Worm (Caenorhabditis elegans) whole organism, late embryonic: ENCODE data around the gene gars-1.

Experiments used
- C38D4.7 ChIP-seq: fragments of 200-800 bp; sonication (Bioruptor generic); optimal IDR thresholded peaks from 2 replicates; lab custom pipeline; 2018; ENCODE audit warnings: mild to moderate bottlenecking, missing genetic modification characterization, moderate library complexity, missing compliant biosample characterization
- K02D7.2 ChIP-seq: sonication (generic microtip); optimal IDR thresholded peaks from 2 replicates; lab custom pipeline; 2017; ENCODE audit warnings: mild to moderate bottlenecking, missing genetic modification characterization, missing compliant biosample characterization
- K09A11.1 ChIP-seq: sonication (generic microtip); optimal IDR thresholded peaks from 2 replicates; lab custom pipeline; 2017; ENCODE audit warnings: antibody characterized with exemption, mild to moderate bottlenecking, missing genetic modification characterization, missing compliant biosample characterization; ENCODE audit not compliant: insufficient read depth
- T23F11.4 ChIP-seq: fragments of 200-800 bp; sonication (Bioruptor generic); optimal IDR thresholded peaks from 2 replicates; lab custom pipeline; 2018; ENCODE audit warnings: mild to moderate bottlenecking, missing genetic modification characterization, missing compliant biosample characterization
- Y22D7AL.16 ChIP-seq: sonication (generic microtip); optimal IDR thresholded peaks from 2 replicates; lab custom pipeline; 2016; ENCODE audit warnings: missing genetic modification characterization, missing compliant biosample characterization
- ceh-19 ChIP-seq: fragments of 200-800 bp; sonication (Bioruptor generic); optimal IDR thresholded peaks from 2 replicates; lab custom pipeline; 2018; ENCODE audit warnings: mild to moderate bottlenecking, missing genetic modification characterization, missing compliant biosample characterization
- ceh-24 ChIP-seq: sonication (generic microtip); optimal IDR thresholded peaks from 2 replicates; lab custom pipeline; 2016; ENCODE audit warnings: mild to moderate bottlenecking, missing genetic modification characterization, missing compliant biosample characterization
- ceh-30 ChIP-seq: fragments of 150-350 bp; optimal IDR thresholded peaks from 2 replicates; lab custom pipeline; 2014; ENCODE audit warnings: missing biosample characterization, missing genetic modification characterization
- ceh-45 ChIP-seq: fragments of 200-800 bp; sonication (Bioruptor generic); IDR thresholded peaks from 2 replicates; pipeline ENCODE4 v1.3.6; 2022; ENCODE audit warnings: missing genetic modification reagents, missing genetic modification characterization, missing compliant biosample characterization
- ceh-48 ChIP-seq: sonication (generic microtip); optimal IDR thresholded peaks from 2 replicates; lab custom pipeline; 2016; ENCODE audit warnings: missing genetic modification characterization, inconsistent platforms, missing compliant biosample characterization
- ceh-6 ChIP-seq: fragments of 200-800 bp; sonication (Bioruptor generic); optimal IDR thresholded peaks from 2 replicates; lab custom pipeline; 2018; ENCODE audit warnings: mild to moderate bottlenecking, missing genetic modification characterization, missing compliant biosample characterization
- ceh-9 ChIP-seq: sonication (generic microtip); optimal IDR thresholded peaks from 2 replicates; lab custom pipeline; 2016; ENCODE audit warnings: mild to moderate bottlenecking, missing genetic modification characterization, inconsistent platforms, missing compliant biosample characterization
- che-1 ChIP-seq: sonication (generic microtip); optimal IDR thresholded peaks from 2 replicates; lab custom pipeline; 2016; ENCODE audit warnings: mild to moderate bottlenecking, missing genetic modification characterization, missing compliant biosample characterization
- dmd-4 ChIP-seq: sonication (generic microtip); optimal IDR thresholded peaks from 2 replicates; lab custom pipeline; 2016; ENCODE audit warnings: borderline replicate concordance, missing genetic modification characterization, missing compliant biosample characterization
- dve-1 ChIP-seq: sonication (generic microtip); optimal IDR thresholded peaks from 2 replicates; lab custom pipeline; 2017; ENCODE audit warnings: antibody characterized with exemption, mild to moderate bottlenecking, missing genetic modification characterization, missing compliant biosample characterization
- elt-4 ChIP-seq: sonication (generic microtip); optimal IDR thresholded peaks from 2 replicates; lab custom pipeline; 2016; ENCODE audit warnings: missing genetic modification characterization, missing compliant biosample characterization
- ets-4 ChIP-seq: sonication (generic microtip); optimal IDR thresholded peaks from 2 replicates; lab custom pipeline; 2016; ENCODE audit warnings: missing genetic modification characterization, missing compliant biosample characterization
- fax-1 ChIP-seq: sonication (generic microtip); optimal IDR thresholded peaks from 2 replicates; lab custom pipeline; 2016; ENCODE audit warnings: missing genotype, missing genetic modification characterization, missing compliant biosample characterization
- fkh-6 ChIP-seq: sonication (generic microtip); optimal IDR thresholded peaks from 2 replicates; lab custom pipeline; 2016; ENCODE audit warnings: missing genetic modification characterization, missing compliant biosample characterization
- gmeb-2 ChIP-seq: sonication (generic microtip); optimal IDR thresholded peaks from 2 replicates; lab custom pipeline; 2016; ENCODE audit warnings: missing genetic modification characterization, inconsistent platforms, missing compliant biosample characterization
- hlh-13 ChIP-seq: fragments of 200-800 bp; sonication (Bioruptor generic); optimal IDR thresholded peaks from 2 replicates; lab custom pipeline; 2018; ENCODE audit warnings: mild to moderate bottlenecking, missing genetic modification characterization, missing compliant biosample characterization
- hlh-30 ChIP-seq: sonication (generic microtip); optimal IDR thresholded peaks from 2 replicates; lab custom pipeline; 2017; ENCODE audit warnings: antibody characterized with exemption, missing genetic modification characterization, missing compliant biosample characterization; ENCODE audit not compliant: insufficient read depth
- hlh-6 ChIP-seq: sonication (generic microtip); optimal IDR thresholded peaks from 2 replicates; lab custom pipeline; 2016; ENCODE audit warnings: missing genotype, missing genetic modification characterization, missing compliant biosample characterization
- hlh-8 ChIP-seq: sonication (generic microtip); optimal IDR thresholded peaks from 2 replicates; lab custom pipeline; 2016; ENCODE audit warnings: missing genotype, missing genetic modification characterization, missing compliant biosample characterization
- madf-2 ChIP-seq: sonication (generic microtip); optimal IDR thresholded peaks from 2 replicates; lab custom pipeline; 2017; ENCODE audit warnings: missing genetic modification characterization, missing compliant biosample characterization
- mec-3 ChIP-seq: sonication (generic microtip); optimal IDR thresholded peaks from 2 replicates; lab custom pipeline; 2016; ENCODE audit warnings: borderline replicate concordance, missing genetic modification characterization, missing compliant biosample characterization
- nhr-232 ChIP-seq: sonication (generic microtip); optimal IDR thresholded peaks from 2 replicates; lab custom pipeline; 2016; ENCODE audit warnings: missing genetic modification characterization, missing compliant biosample characterization
- npax-4 ChIP-seq: sonication (generic microtip); optimal IDR thresholded peaks from 2 replicates; lab custom pipeline; 2016; ENCODE audit warnings: missing genetic modification characterization, missing compliant biosample characterization
- pat-9 ChIP-seq: fragments of 200-800 bp; sonication (Bioruptor generic); optimal IDR thresholded peaks from 2 replicates; lab custom pipeline; 2018; ENCODE audit warnings: mild to moderate bottlenecking, missing genetic modification characterization, moderate library complexity, missing compliant biosample characterization
- pax-1 ChIP-seq: fragments of 150-350 bp; optimal IDR thresholded peaks from 2 replicates; lab custom pipeline; 2014; ENCODE audit warnings: missing biosample characterization, missing genetic modification characterization
- pha-2 ChIP-seq: sonication (generic microtip); optimal IDR thresholded peaks from 2 replicates; lab custom pipeline; 2017; ENCODE audit warnings: mild to moderate bottlenecking, missing genetic modification characterization, missing compliant biosample characterization
- pros-1 ChIP-seq: fragments of 150-350 bp; optimal IDR thresholded peaks from 2 replicates; lab custom pipeline; 2014; ENCODE audit warnings: missing biosample characterization, missing genetic modification reagents, missing genetic modification characterization
- rnt-1 ChIP-seq: sonication (generic microtip); optimal IDR thresholded peaks from 2 replicates; lab custom pipeline; 2016; ENCODE audit warnings: missing genetic modification characterization, missing compliant biosample characterization
- sdc-2 ChIP-seq: sonication (generic microtip); optimal IDR thresholded peaks from 2 replicates; lab custom pipeline; 2016; ENCODE audit warnings: missing genotype, missing genetic modification characterization, missing compliant biosample characterization
- sox-2 ChIP-seq: fragments of 200-800 bp; sonication (Bioruptor generic); IDR thresholded peaks from 2 replicates; pipeline ENCODE4 v1.3.6; 2022; ENCODE audit warnings: missing genetic modification reagents, missing genetic modification characterization, missing compliant biosample characterization
- sox-4 ChIP-seq: sonication (generic microtip); optimal IDR thresholded peaks from 2 replicates; lab custom pipeline; 2017; ENCODE audit warnings: mild to moderate bottlenecking, missing genetic modification characterization, inconsistent platforms, missing compliant biosample characterization
- tbx-7 ChIP-seq: sonication (generic microtip); optimal IDR thresholded peaks from 2 replicates; lab custom pipeline; 2016; ENCODE audit warnings: missing genotype, missing genetic modification characterization, missing compliant biosample characterization
- unc-3 ChIP-seq, 2 experiments: fragments of 200-800 bp in 1 of 2; sonication (Bioruptor generic) in 1 of 2; sonication (generic microtip) in 1 of 2; conservative IDR thresholded peaks in 1 of 2; optimal IDR thresholded peaks in 1 of 2; 2 replicates each; pipeline versions ENCODE4 v1.3.6 to Lab custom; 2016 to 2022; ENCODE audit warnings: missing compliant biosample characterization in 2 of 2, missing genetic modification characterization in 2 of 2, missing genetic modification reagents in 1 of 2
- unc-42 ChIP-seq: sonication (generic microtip); optimal IDR thresholded peaks from 2 replicates; lab custom pipeline; 2016; ENCODE audit warnings: missing genotype, missing genetic modification characterization, missing compliant biosample characterization
- unc-86 ChIP-seq: sonication (generic microtip); optimal IDR thresholded peaks from 2 replicates; lab custom pipeline; 2016; ENCODE audit warnings: missing genetic modification characterization, missing compliant biosample characterization
- ztf-16 ChIP-seq: sonication (generic microtip); optimal IDR thresholded peaks from 2 replicates; lab custom pipeline; 2017; ENCODE audit warnings: missing genetic modification characterization, missing compliant biosample characterization

Gene gars-1

DNA sequence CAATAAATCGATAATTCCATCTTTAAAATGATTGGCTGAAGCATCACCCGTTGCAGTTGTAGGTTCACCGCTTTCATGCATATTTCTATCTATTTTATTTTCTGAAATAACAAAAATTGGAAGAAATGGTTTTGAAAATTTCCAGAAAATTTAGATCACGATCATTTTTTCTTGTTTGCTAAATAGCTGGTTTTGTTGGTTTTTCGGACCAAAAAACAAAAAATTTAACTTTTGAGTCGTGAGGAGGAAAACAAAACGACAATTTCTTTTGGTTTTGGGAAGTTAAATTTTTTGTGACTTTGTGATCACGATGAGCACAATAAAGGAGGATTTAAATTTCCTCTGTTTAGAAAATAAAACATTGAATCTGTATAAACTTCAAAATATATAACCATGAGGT is 1.8 kb upstream of the gars-1 start, which contains the start of gene T10F2.2:
Gene T10F2.2 (minus strand): TSS at position 101 of the 400 bp plus-strand sequence.
- TF ChIP-seq K02D7.2 (no peak), madf-2 (tag; lab: Kevin White, UChicago) (no peak), gmeb-2 (tag; lab: Kevin White, UChicago) (no peak), mec-3 (no peak), pros-1 (no peak), pat-9 (tag; lab: Kevin White, UChicago) (no peak), ceh-9 (tag; lab: Kevin White, UChicago) (no peak), C38D4.7 (GFP tag; lab: Kevin White, UChicago) (no peak), sdc-2 (tag; lab: Kevin White, UChicago) (no peak), pax-1 (tag; lab: Kevin White, UChicago) (no peak), sox-4 (no peak), fkh-6 (tag; lab: Kevin White, UChicago) (no peak), ceh-45 (GFP tag; lab: Robert Waterston, UW) (no peak), hlh-13 (no peak), hlh-8 (tag; lab: Kevin White, UChicago) (no peak), tbx-7 (tag; lab: Kevin White, UChicago) (no peak)
- TF ChIP-seq, all 69 proteins: peak for 0

DNA sequence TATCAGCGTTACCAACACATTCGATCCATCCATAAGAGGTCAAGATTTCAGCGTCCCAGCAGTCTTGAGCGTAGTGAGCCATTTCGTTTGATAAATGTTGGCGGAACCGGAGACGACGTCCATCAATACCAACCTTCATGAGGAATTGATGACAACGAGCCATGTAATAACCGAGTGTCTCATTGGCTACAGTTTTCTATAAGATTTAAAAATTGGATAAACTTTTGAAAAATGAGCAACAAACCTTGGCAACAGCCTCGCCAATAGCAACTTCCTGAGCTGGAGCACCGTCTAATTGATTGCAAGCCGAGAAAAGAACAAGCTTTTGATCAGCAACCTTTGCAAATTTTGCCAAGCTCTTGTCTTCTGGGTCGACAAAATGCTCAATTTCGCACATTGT is 2.6 kb downstream of the gars-1 start:
- TF ChIP-seq sdc-2 (tag; lab: Kevin White, UChicago) (no peak), hlh-13 (no peak), elt-4 (no peak), rnt-1 (no peak), ceh-45 (GFP tag; lab: Robert Waterston, UW) (no peak), pha-2 (tag; lab: Kevin White, UChicago) (no peak), ztf-16 (tag; lab: Kevin White, UChicago) (no peak), K09A11.1 (tag; lab: Kevin White, UChicago) (no peak), unc-42 (tag; lab: Kevin White, UChicago) (no peak), dmd-4 (tag; lab: Kevin White, UChicago) (no peak), C38D4.7 (GFP tag; lab: Kevin White, UChicago) (no peak)

DNA sequence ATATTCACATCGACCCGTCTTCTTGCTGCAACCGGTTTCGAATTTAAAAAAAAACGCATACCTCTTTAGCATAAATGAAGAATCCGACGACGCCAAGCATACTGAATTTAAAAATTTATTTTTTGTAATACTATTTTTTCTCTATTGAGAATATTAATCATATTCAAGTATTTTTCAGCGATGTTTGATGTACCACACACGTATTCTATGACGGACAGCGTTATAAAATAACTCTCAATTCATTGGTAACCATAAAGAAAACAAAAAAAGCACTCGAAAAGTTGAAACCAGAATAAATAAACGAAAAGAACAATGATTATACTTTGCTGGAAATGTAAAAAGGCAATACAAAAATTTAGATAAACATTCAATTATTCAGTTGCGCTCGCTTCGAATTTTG is 3.9 kb downstream of the gars-1 start, which contains the start of gene T10F2.5:
Gene T10F2.5 (minus strand): TSS at position 101 of the 400 bp plus-strand sequence.
- TF ChIP-seq T23F11.4 (no peak), rnt-1 (no peak), sox-2 (GFP tag; lab: Robert Waterston, UW) (no peak), nhr-232 (tag; lab: Kevin White, UChicago) (no peak), ztf-16 (tag; lab: Kevin White, UChicago) (no peak), unc-3 (GFP tag; conservative IDR thresholded peaks at IDR 0.05; lab: Robert Waterston, UW) (no peak), unc-3 (tag; optimal IDR thresholded peaks at IDR 0.05; lab: Kevin White, UChicago) (no peak), hlh-6 (tag; lab: Kevin White, UChicago) (no peak), C38D4.7 (GFP tag; lab: Kevin White, UChicago) (no peak), tbx-7 (tag; lab: Kevin White, UChicago) (no peak), ceh-24 (no peak), hlh-8 (tag; lab: Kevin White, UChicago) (no peak), ets-4 (tag; lab: Kevin White, UChicago) (no peak), npax-4 (no peak)
- TF ChIP-seq, all 69 proteins: peak for 0

- no peak for TF ChIP-seq pat-9 (tag; lab: Kevin White, UChicago)
- TF ChIP-seq ceh-45 (GFP tag; lab: Robert Waterston, UW): no peak
- TF ChIP-seq ceh-19: no peak
- no peak for TF ChIP-seq pros-1
Observed at ce11 chrIII:5158674-5159073, 4.8 kb downstream of the gars-1 start, which contains the start of gene oxy-4. Gene oxy-4, minus strand, starts transcription at chrIII:5158774.

DNA sequence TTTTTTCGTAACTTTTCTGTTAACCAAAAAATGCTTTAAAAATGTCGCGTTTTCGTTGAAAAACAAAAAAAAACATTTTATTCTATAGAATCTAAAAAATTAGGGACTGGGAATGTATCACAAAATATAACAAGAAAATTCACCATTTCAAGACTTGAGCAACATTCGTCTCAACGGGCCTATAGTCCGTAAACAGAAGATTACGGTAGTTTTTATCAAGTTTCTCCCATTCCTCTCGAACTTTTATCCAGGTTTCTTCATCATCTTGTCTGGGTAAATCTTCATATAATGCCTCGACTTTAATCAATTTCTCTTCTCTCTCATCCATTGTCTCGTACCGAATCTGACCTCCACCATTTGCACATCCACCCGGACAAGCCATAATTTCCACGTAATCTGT is 8.0 kb downstream of the gars-1 start:
- TF ChIP-seq unc-86 (no peak), Y22D7AL.16 (tag; lab: Kevin White, UChicago) (no peak), ceh-24 (no peak), hlh-13 (no peak), K09A11.1 (tag; lab: Kevin White, UChicago) (no peak), K02D7.2 (no peak), dve-1 (tag; lab: Kevin White, UChicago) (no peak), elt-4 (no peak), ceh-48 (tag; lab: Kevin White, UChicago) (no peak), ceh-30 (tag; lab: Kevin White, UChicago) (no peak), ceh-6 (GFP tag; lab: Kevin White, UChicago) (no peak), hlh-30 (tag; lab: Kevin White, UChicago) (no peak), fax-1 (tag; lab: Kevin White, UChicago) (no peak), che-1 (tag; lab: Kevin White, UChicago) (no peak), sox-4 (no peak), tbx-7 (tag; lab: Kevin White, UChicago) (no peak), dmd-4 (tag; lab: Kevin White, UChicago) (no peak)
